Fruit fly (Drosophila melanogaster) S2 (cell line): ENCODE measurements around the gene Ssu72.

Source experiments
- CG8478 ChIP-seq: fragments of >200 bp; optimal IDR thresholded peaks from 2 replicates; lab custom pipeline; 2018
- CTCF ChIP-seq, 2 experiments: fragments of >200 bp; optimal IDR thresholded peaks; 2 replicates each; lab custom pipeline; 2018

- TF ChIP-seq CTCF (optimal IDR thresholded peaks at IDR 0.05; lab: Kevin White, UChicago): no peak
- no peak for TF ChIP-seq CG8478
These were observed 18.4 kb upstream of the Ssu72 start, which contains the start of gene Arp10 for dm6 chrX:19645873-19646541.
